Fruit fly (Drosophila melanogaster): ENCODE measurements around the gene CG18171.

The CG18171 gene

dm6 chr3L:1741107-1741506 is 18.2 kb upstream of the CG18171 start:
- TF ChIP-seq psq (optimal IDR thresholded peaks at IDR 0.05), result no peak
- no peak for TF ChIP-seq Myc (optimal IDR thresholded peaks at IDR 0.05)

- TF ChIP-seq ttk (optimal IDR thresholded peaks at IDR 0.05) (no peak), Sin3A (optimal IDR thresholded peaks at IDR 0.05) (no peak), h (optimal IDR thresholded peaks at IDR 0.05) (no peak), psq (optimal IDR thresholded peaks at IDR 0.05) (no peak), Myc (optimal IDR thresholded peaks at IDR 0.05) (no peak)
These were observed 17.4 kb upstream of the CG18171 start for dm6 chr3L:1740129-1740975.

DNA sequence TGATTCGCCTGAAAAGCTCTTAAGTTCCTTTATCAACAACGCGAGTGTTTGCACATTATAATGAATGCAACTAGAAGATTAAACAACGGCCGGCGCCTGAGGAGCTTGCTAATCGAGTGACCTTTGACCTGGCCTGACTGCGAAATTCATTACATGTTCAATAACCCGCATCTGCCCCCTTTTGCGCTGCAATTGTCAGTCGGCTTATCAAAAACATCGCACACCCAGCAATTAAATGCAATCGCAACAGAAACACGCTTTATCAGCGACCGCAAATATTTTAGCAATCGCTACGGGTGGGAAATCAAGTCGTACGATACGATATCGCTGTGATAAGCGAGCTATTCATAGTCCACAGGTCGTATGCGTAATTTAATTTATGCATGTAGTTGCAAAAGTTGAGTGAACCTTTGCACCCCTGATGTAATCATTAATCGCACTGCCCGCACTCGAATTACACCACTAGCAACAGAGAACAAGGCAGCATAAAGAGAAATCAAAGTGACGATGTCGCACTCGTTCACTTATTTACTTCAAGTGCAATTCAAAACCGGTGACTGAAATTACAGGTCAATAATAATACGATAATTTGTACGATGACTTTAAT is 16.7 kb upstream of the CG18171 start:
- TF ChIP-seq Myc (optimal IDR thresholded peaks at IDR 0.05), result no peak
- no peak for TF ChIP-seq Sin3A (optimal IDR thresholded peaks at IDR 0.05)
- TF ChIP-seq psq (optimal IDR thresholded peaks at IDR 0.05), result no peak
- TF ChIP-seq insv (optimal IDR thresholded peaks at IDR 0.05), result no peak
- no peak for TF ChIP-seq ttk (optimal IDR thresholded peaks at IDR 0.05)
- TF ChIP-seq h (optimal IDR thresholded peaks at IDR 0.05), result no peak

- TF ChIP-seq insv (optimal IDR thresholded peaks at IDR 0.05) (no peak), ttk (optimal IDR thresholded peaks at IDR 0.05) (no peak), Myc (optimal IDR thresholded peaks at IDR 0.05) (no peak), h (optimal IDR thresholded peaks at IDR 0.05) (no peak), psq (optimal IDR thresholded peaks at IDR 0.05) (no peak), Sin3A (optimal IDR thresholded peaks at IDR 0.05) (no peak)
These were observed 15.7 kb upstream of the CG18171 start, which contains the start of gene Gk2 for dm6 chr3L:1738375-1739328. TSS of gene Gk2 (plus strand) at chr3L:1738407.

dm6 chr3L:1737898-1738322 is 15.0 kb upstream of the CG18171 start, which contains the start of gene PIG-Wb:
TSS of gene PIG-Wb (minus strand) at chr3L:1738106.
- no peak for TF ChIP-seq insv (optimal IDR thresholded peaks at IDR 0.05)
- no peak for TF ChIP-seq ttk (optimal IDR thresholded peaks at IDR 0.05)
- TF ChIP-seq Myc (optimal IDR thresholded peaks at IDR 0.05), result no peak
- TF ChIP-seq h (optimal IDR thresholded peaks at IDR 0.05), result no peak
- no peak for TF ChIP-seq Sin3A (optimal IDR thresholded peaks at IDR 0.05)
- no peak for TF ChIP-seq psq (optimal IDR thresholded peaks at IDR 0.05)

dm6 chr3L:1735603-1736002 is 12.7 kb upstream of the CG18171 start, which contains the start of gene Oseg4:
TSS of gene Oseg4 (minus strand) at chr3L:1735767.
- no peak for TF ChIP-seq insv (optimal IDR thresholded peaks at IDR 0.05)
- TF ChIP-seq h (optimal IDR thresholded peaks at IDR 0.05), result no peak
- no peak for TF ChIP-seq Myc (optimal IDR thresholded peaks at IDR 0.05)
- no peak for TF ChIP-seq Sin3A (optimal IDR thresholded peaks at IDR 0.05)
- no peak for TF ChIP-seq ttk (optimal IDR thresholded peaks at IDR 0.05)
- TF ChIP-seq psq (optimal IDR thresholded peaks at IDR 0.05), result no peak

- TF ChIP-seq Sin3A (optimal IDR thresholded peaks at IDR 0.05) (no peak), Myc (optimal IDR thresholded peaks at IDR 0.05) (no peak), insv (optimal IDR thresholded peaks at IDR 0.05) (no peak), ttk (optimal IDR thresholded peaks at IDR 0.05) (no peak), h (optimal IDR thresholded peaks at IDR 0.05) (no peak), psq (optimal IDR thresholded peaks at IDR 0.05) (no peak)
These were observed 7.9 kb upstream of the CG18171 start, which contains the start of gene drpr for dm6 chr3L:1730873-1731272. TSS of gene drpr (minus strand) at chr3L:1731107.

- TF ChIP-seq Myc (optimal IDR thresholded peaks at IDR 0.05) (no peak), Sin3A (optimal IDR thresholded peaks at IDR 0.05) (no peak), psq (optimal IDR thresholded peaks at IDR 0.05) (no peak), ttk (optimal IDR thresholded peaks at IDR 0.05) (no peak), insv (optimal IDR thresholded peaks at IDR 0.05) (no peak)
These were observed 7.2 kb upstream of the CG18171 start for dm6 chr3L:1730160-1730595.

DNA sequence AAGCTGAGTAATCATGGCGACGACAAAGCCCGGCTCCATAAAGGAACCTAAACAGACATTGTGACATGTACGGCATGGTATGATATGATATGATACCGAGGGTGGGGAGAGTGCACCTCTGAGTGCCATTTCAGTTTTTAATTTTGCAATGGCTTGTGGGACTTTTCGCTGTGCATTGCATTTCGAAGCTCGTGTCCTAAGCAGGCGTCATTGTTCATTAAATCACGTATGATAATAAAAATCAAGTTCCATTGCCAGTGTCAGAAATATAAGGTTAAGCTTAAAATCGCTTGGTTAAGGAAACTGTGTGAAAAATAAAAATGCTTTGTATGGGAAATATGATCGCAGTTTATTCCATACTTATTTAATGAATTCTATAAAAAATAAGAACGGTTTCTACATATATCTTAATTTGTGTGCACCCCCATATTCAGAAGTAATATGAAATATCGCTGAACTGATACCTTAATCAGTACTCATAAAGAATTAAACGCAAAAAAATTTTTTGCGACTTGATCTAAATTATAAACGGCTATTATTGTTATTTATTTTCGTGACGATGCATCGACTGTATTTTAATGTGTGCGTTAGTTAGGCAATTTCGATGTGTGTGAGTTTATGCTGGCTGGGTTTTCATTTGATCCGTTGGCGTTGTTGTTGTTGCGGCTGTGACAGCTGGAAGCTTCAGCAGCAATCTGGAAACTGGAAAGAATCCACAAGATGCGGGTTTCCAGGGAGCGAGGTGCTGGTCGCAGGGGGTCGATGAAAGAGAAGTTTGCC is 6.6 kb upstream of the CG18171 start:
- TF ChIP-seq Myc (optimal IDR thresholded peaks at IDR 0.05), result no peak
- no peak for TF ChIP-seq Sin3A (optimal IDR thresholded peaks at IDR 0.05)
- TF ChIP-seq ttk (optimal IDR thresholded peaks at IDR 0.05), result no peak
- TF ChIP-seq psq (optimal IDR thresholded peaks at IDR 0.05), result no peak
- no peak for TF ChIP-seq insv (optimal IDR thresholded peaks at IDR 0.05)
- no peak for TF ChIP-seq h (optimal IDR thresholded peaks at IDR 0.05)

- TF ChIP-seq insv (optimal IDR thresholded peaks at IDR 0.05) (no peak), Sin3A (optimal IDR thresholded peaks at IDR 0.05) (no peak), psq (optimal IDR thresholded peaks at IDR 0.05) (no peak)
These were observed 4.5 kb upstream of the CG18171 start for dm6 chr3L:1727431-1727830.

dm6 chr3L:1726747-1727146 is 3.8 kb upstream of the CG18171 start:
- TF ChIP-seq insv (optimal IDR thresholded peaks at IDR 0.05) (no peak), psq (optimal IDR thresholded peaks at IDR 0.05) (no peak), ttk (optimal IDR thresholded peaks at IDR 0.05) (no peak), h (optimal IDR thresholded peaks at IDR 0.05) (no peak), Myc (optimal IDR thresholded peaks at IDR 0.05) (no peak), Sin3A (optimal IDR thresholded peaks at IDR 0.05) (no peak)
